Worm (Caenorhabditis elegans): Measurements from ENCODE around the gene clec-76.
"Not testable (repeated sequence)": the region's sequence is repeated elsewhere in the genome, so short reads cannot be mapped to it uniquely, and the experiment has no call there.

clec-76 gene

ce11 chrIV:3926117-3926516 lies 38.9 kb upstream of the clec-76 start, which contains the start of gene clec-68:
clec-68 (plus strand) TSS chrIV:3926417.
- no peak for TF ChIP-seq cnd-1 (tag; optimal IDR thresholded peaks at IDR 0.05)
- TF ChIP-seq nhr-76 (tag; optimal IDR thresholded peaks at IDR 0.05): no peak
- TF ChIP-seq nhr-12 (tag; optimal IDR thresholded peaks at IDR 0.05): no peak
- no peak for TF ChIP-seq M03D4.4 (tag; optimal IDR thresholded peaks at IDR 0.05)
- TF ChIP-seq snpc-4 (tag; optimal IDR thresholded peaks at IDR 0.05): no peak
- TF ChIP-seq elt-1 (tag; optimal IDR thresholded peaks at IDR 0.05; ENCODE audit: borderline replicate concordance, insufficient read depth): no peak
- TF ChIP-seq hlh-1 (tag; optimal IDR thresholded peaks at IDR 0.05): no peak
- no peak for TF ChIP-seq nhr-28 (tag; optimal IDR thresholded peaks at IDR 0.05)
- TF ChIP-seq ceh-83 (GFP tag; optimal IDR thresholded peaks at IDR 0.05): no peak

- TF ChIP-seq pha-4 (tag; optimal IDR thresholded peaks at IDR 0.05); nhr-28 (tag; optimal IDR thresholded peaks at IDR 0.05); bed-3 (GFP tag; optimal IDR thresholded peaks at IDR 0.05): not testable (repeated sequence)
Observed at ce11 chrIV:3932408-3932807, 32.6 kb upstream of the clec-76 start, which contains the start of gene clec-70. clec-70 (plus strand) TSS chrIV:3932708.

ce11 chrIV:3937097-3937496 lies 27.9 kb upstream of the clec-76 start, which contains the start of gene clec-71:
clec-71 (plus strand) TSS chrIV:3937458.
- TF ChIP-seq mab-5 (tag; optimal IDR thresholded peaks at IDR 0.05) (no peak), zip-8 (tag; optimal IDR thresholded peaks at IDR 0.05) (no peak), snpc-4 (tag; optimal IDR thresholded peaks at IDR 0.05) (no peak), ceh-39 (tag; optimal IDR thresholded peaks at IDR 0.05) (no peak), nhr-12 (tag; optimal IDR thresholded peaks at IDR 0.05) (no peak), flh-1 (GFP tag; optimal IDR thresholded peaks at IDR 0.05) (no peak), ces-1 (GFP tag; optimal IDR thresholded peaks at IDR 0.05) (no peak), lin-32 (GFP tag; optimal IDR thresholded peaks at IDR 0.05) (no peak)

- no peak for TF ChIP-seq blmp-1 (tag; optimal IDR thresholded peaks at IDR 0.05)
- TF ChIP-seq ces-1 (GFP tag; optimal IDR thresholded peaks at IDR 0.05): no peak
Observed at ce11 chrIV:3941658-3942328, 23.3 kb upstream of the clec-76 start, which contains the start of gene clec-174. clec-174 (minus strand) TSS chrIV:3941708.

- TF ChIP-seq lin-13 (tag; optimal IDR thresholded peaks at IDR 0.05): no peak
- no peak for TF ChIP-seq elt-1 (tag; optimal IDR thresholded peaks at IDR 0.05; ENCODE audit: borderline replicate concordance, insufficient read depth)
- TF ChIP-seq unc-120 (tag; optimal IDR thresholded peaks at IDR 0.05; ENCODE audit: poor library complexity, severe bottlenecking): no peak
- TF ChIP-seq ham-2 (GFP tag; optimal IDR thresholded peaks at IDR 0.05): no peak
- TF ChIP-seq nhr-12 (tag; optimal IDR thresholded peaks at IDR 0.05): no peak
- TF ChIP-seq zip-8 (tag; optimal IDR thresholded peaks at IDR 0.05): no peak
- TF ChIP-seq tbx-8 (GFP tag; optimal IDR thresholded peaks at IDR 0.05): no peak
- no peak for TF ChIP-seq nhr-237 (tag; optimal IDR thresholded peaks at IDR 0.05)
- TF ChIP-seq ces-1 (GFP tag; optimal IDR thresholded peaks at IDR 0.05): no peak
- TF ChIP-seq bed-3 (GFP tag; optimal IDR thresholded peaks at IDR 0.05): no peak
- TF ChIP-seq drap-1 (GFP tag; optimal IDR thresholded peaks at IDR 0.05): no peak
- TF ChIP-seq blmp-1 (tag; optimal IDR thresholded peaks at IDR 0.05): no peak
Observed at ce11 chrIV:3943003-3943402, 22.0 kb upstream of the clec-76 start, which contains the start of gene Y46C8AL.11. Y46C8AL.11 (plus strand) TSS chrIV:3943303.

- TF ChIP-seq hlh-1 (tag; optimal IDR thresholded peaks at IDR 0.05) (no peak), nhr-2 (tag; optimal IDR thresholded peaks at IDR 0.05) (no peak), lsy-2 (tag; optimal IDR thresholded peaks at IDR 0.05) (no peak), elt-1 (tag; optimal IDR thresholded peaks at IDR 0.05; ENCODE audit: borderline replicate concordance, insufficient read depth) (no peak), flh-1 (GFP tag; optimal IDR thresholded peaks at IDR 0.05) (no peak)
Observed at ce11 chrIV:3944459-3944858, 20.6 kb upstream of the clec-76 start, which contains the start of gene clec-72. clec-72 (plus strand) TSS chrIV:3944816.

- no peak for TF ChIP-seq ham-2 (GFP tag; optimal IDR thresholded peaks at IDR 0.05)
- TF ChIP-seq nhr-237 (tag; optimal IDR thresholded peaks at IDR 0.05): no peak
- no peak for TF ChIP-seq elt-3 (tag; optimal IDR thresholded peaks at IDR 0.05)
- no peak for TF ChIP-seq bed-3 (GFP tag; optimal IDR thresholded peaks at IDR 0.05)
- no peak for TF ChIP-seq cnd-1 (tag; optimal IDR thresholded peaks at IDR 0.05)
- TF ChIP-seq blmp-1 (tag; optimal IDR thresholded peaks at IDR 0.05): no peak
- TF ChIP-seq ceh-83 (GFP tag; optimal IDR thresholded peaks at IDR 0.05): no peak
- no peak for TF ChIP-seq mep-1 (tag; optimal IDR thresholded peaks at IDR 0.05)
- TF ChIP-seq ces-1 (GFP tag; optimal IDR thresholded peaks at IDR 0.05): no peak
- TF ChIP-seq nhr-76 (tag; optimal IDR thresholded peaks at IDR 0.05): no peak
- TF ChIP-seq zip-8 (tag; optimal IDR thresholded peaks at IDR 0.05): no peak
- no peak for TF ChIP-seq nhr-12 (tag; optimal IDR thresholded peaks at IDR 0.05)
- no peak for TF ChIP-seq nhr-28 (tag; optimal IDR thresholded peaks at IDR 0.05)
- no peak for TF ChIP-seq flh-1 (GFP tag; optimal IDR thresholded peaks at IDR 0.05)
Observed at ce11 chrIV:3956095-3956494, 9.0 kb upstream of the clec-76 start, which contains the start of gene clec-73. clec-73 (minus strand) TSS chrIV:3956195.

Measured in whole organism, mixed stage, embryonic.